Worm (Caenorhabditis elegans): Measurements from ENCODE around the gene madf-4.

DNA sequence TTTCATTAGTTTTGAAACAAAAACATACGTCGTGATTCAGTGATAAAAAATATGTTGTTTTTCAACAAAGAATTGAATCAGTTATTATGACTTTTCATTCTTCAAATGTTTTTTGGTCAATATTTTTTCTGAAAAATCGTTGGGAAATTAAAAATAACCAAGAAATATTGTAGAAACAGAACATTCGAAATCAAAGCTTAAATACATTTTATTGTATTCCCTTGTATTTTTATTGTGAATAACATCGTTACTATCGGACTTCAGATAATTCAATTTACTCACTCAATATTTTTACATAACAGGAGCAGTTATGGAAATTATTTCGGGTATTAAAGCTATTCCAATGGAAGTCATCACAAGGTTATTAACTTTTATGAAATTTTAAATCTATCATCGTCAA is 45.6 kb downstream of the madf-4 start, which contains the start of gene C50H2.4:
- TF ChIP-seq ama-1 (optimal IDR thresholded peaks at IDR 0.05) (no peak), nhr-11 (tag; optimal IDR thresholded peaks at IDR 0.05) (no peak), unc-42 (tag; optimal IDR thresholded peaks at IDR 0.05) (no peak)
